Worm (Caenorhabditis elegans) whole organism, L2 larva: Measurements from ENCODE around the gene Y61B8A.6.

Experiments used
- F13H6.1 ChIP-seq: sonication (generic microtip); optimal IDR thresholded peaks from 2 replicates; lab custom pipeline; 2016; ENCODE audit warnings: missing genetic modification characterization, missing compliant biosample characterization
- R02D3.7 ChIP-seq: fragments of 150-350 bp; optimal IDR thresholded peaks from 2 replicates; lab custom pipeline; 2014; ENCODE audit warnings: missing biosample characterization, missing genetic modification characterization
- ZK546.5 ChIP-seq: sonication (generic microtip); optimal IDR thresholded peaks from 2 replicates; lab custom pipeline; 2017; ENCODE audit warnings: missing biosample characterization, missing genetic modification characterization
- alr-1 ChIP-seq: fragments of 150-350 bp; optimal IDR thresholded peaks from 2 replicates; lab custom pipeline; 2014; ENCODE audit warnings: missing biosample characterization, missing genetic modification characterization
- aly-2 ChIP-seq: fragments of 150-350 bp; optimal IDR thresholded peaks from 2 replicates; lab custom pipeline; 2014; ENCODE audit warnings: missing biosample characterization, missing genetic modification characterization
- ama-1 ChIP-seq: fragments of 150-350 bp; optimal IDR thresholded peaks from 2 replicates; lab custom pipeline; 2018; ENCODE audit warnings: inconsistent platforms
- blmp-1 ChIP-seq: sonication (generic microtip); optimal IDR thresholded peaks from 2 replicates; lab custom pipeline; 2017; ENCODE audit warnings: missing genetic modification characterization, mild to moderate bottlenecking, missing compliant biosample characterization, antibody characterized with exemption, moderate library complexity; ENCODE audit not compliant: insufficient read depth
- ceh-16 ChIP-seq: fragments of 150-350 bp; optimal IDR thresholded peaks from 2 replicates; lab custom pipeline; 2014; ENCODE audit warnings: missing biosample characterization, missing genetic modification characterization
- ceh-82 ChIP-seq: fragments of 150-350 bp; optimal IDR thresholded peaks from 2 replicates; lab custom pipeline; 2014; ENCODE audit warnings: missing biosample characterization, missing genetic modification characterization
- crh-2 ChIP-seq: sonication (generic microtip); optimal IDR thresholded peaks from 2 replicates; lab custom pipeline; 2017; ENCODE audit warnings: missing biosample characterization, missing genetic modification characterization
- dmd-4 ChIP-seq: sonication (generic microtip); optimal IDR thresholded peaks from 2 replicates; lab custom pipeline; 2017; ENCODE audit warnings: missing biosample characterization, missing genetic modification characterization
- egl-27 ChIP-seq: sonication (generic microtip); optimal IDR thresholded peaks from 3 replicates; lab custom pipeline; 2017; ENCODE audit warnings: missing biosample characterization, missing genetic modification reagents, missing genetic modification characterization
- elt-3 ChIP-seq: sonication (generic microtip); optimal IDR thresholded peaks from 2 replicates; lab custom pipeline; 2017; ENCODE audit warnings: missing biosample characterization, missing genetic modification characterization
- fos-1 ChIP-seq: fragments of 150-350 bp; optimal IDR thresholded peaks from 2 replicates; lab custom pipeline; 2014; ENCODE audit warnings: missing biosample characterization, missing genetic modification characterization
- gmeb-1 ChIP-seq: fragments of 150-350 bp; optimal IDR thresholded peaks from 2 replicates; lab custom pipeline; 2014; ENCODE audit warnings: missing biosample characterization, missing genetic modification characterization
- lin-11 ChIP-seq: fragments of 150-350 bp; sonication (generic microtip); optimal IDR thresholded peaks from 2 replicates; lab custom pipeline; 2014; ENCODE audit warnings: missing biosample characterization, missing genetic modification characterization, inconsistent platforms, mixed read lengths
- lin-13 ChIP-seq: fragments of 150-350 bp; optimal IDR thresholded peaks from 2 replicates; lab custom pipeline; 2014; ENCODE audit warnings: missing biosample characterization, missing genetic modification reagents, missing genetic modification characterization
- mab-5 ChIP-seq: fragments of 150-350 bp; optimal IDR thresholded peaks from 2 replicates; lab custom pipeline; 2014; ENCODE audit warnings: missing biosample characterization, missing genetic modification characterization
- mbf-1 ChIP-seq: sonication (generic microtip); optimal IDR thresholded peaks from 2 replicates; lab custom pipeline; 2017; ENCODE audit warnings: missing biosample characterization, missing genetic modification characterization
- mdl-1 ChIP-seq, 2 experiments: fragments of 150-350 bp in 1 of 2; sonication (generic microtip) in 1 of 2; optimal IDR thresholded peaks; 2 replicates each; lab custom pipeline; 2017; ENCODE audit warnings: missing biosample characterization in 2 of 2, missing genetic modification characterization in 2 of 2
- nhr-10 ChIP-seq: sonication (generic microtip); optimal IDR thresholded peaks from 2 replicates; lab custom pipeline; 2017; ENCODE audit warnings: missing biosample characterization, missing genetic modification characterization
- nhr-12 ChIP-seq: fragments of 150-350 bp; optimal IDR thresholded peaks from 2 replicates; lab custom pipeline; 2014; ENCODE audit warnings: missing biosample characterization, missing genetic modification characterization
- nhr-21 ChIP-seq: fragments of 150-350 bp; optimal IDR thresholded peaks from 2 replicates; lab custom pipeline; 2014; ENCODE audit warnings: missing biosample characterization, missing genetic modification characterization
- nhr-23 ChIP-seq: fragments of 150-350 bp; optimal IDR thresholded peaks from 2 replicates; lab custom pipeline; 2014; ENCODE audit warnings: missing biosample characterization, missing genetic modification reagents, missing genetic modification characterization
- nhr-237 ChIP-seq: fragments of 150-350 bp; optimal IDR thresholded peaks from 2 replicates; lab custom pipeline; 2014; ENCODE audit warnings: missing biosample characterization, missing genetic modification characterization
- nhr-25 ChIP-seq: fragments of 150-350 bp; sonication (generic microtip); optimal IDR thresholded peaks from 3 replicates; lab custom pipeline; 2014; ENCODE audit warnings: missing biosample characterization, missing genetic modification characterization
- nhr-77 ChIP-seq: fragments of 150-350 bp; optimal IDR thresholded peaks from 2 replicates; lab custom pipeline; 2014; ENCODE audit warnings: missing biosample characterization, missing genetic modification characterization
- sem-4 ChIP-seq: fragments of 150-350 bp; optimal IDR thresholded peaks from 2 replicates; lab custom pipeline; 2014; ENCODE audit warnings: missing biosample characterization, missing genetic modification reagents, missing genetic modification characterization
- sma-3 ChIP-seq: sonication (generic microtip); optimal IDR thresholded peaks from 2 replicates; lab custom pipeline; 2016; ENCODE audit warnings: missing genetic modification reagents, missing genetic modification characterization, missing compliant biosample characterization
- snpc-4 ChIP-seq: fragments of 150-350 bp; optimal IDR thresholded peaks from 2 replicates; lab custom pipeline; 2014; ENCODE audit warnings: missing biosample characterization, missing genetic modification characterization
- unc-39 ChIP-seq: fragments of 150-350 bp; optimal IDR thresholded peaks from 2 replicates; lab custom pipeline; 2014; ENCODE audit warnings: missing biosample characterization, missing genetic modification characterization
- unc-55 ChIP-seq: fragments of 150-350 bp; sonication (generic microtip); optimal IDR thresholded peaks from 3 replicates; lab custom pipeline; 2014; ENCODE audit warnings: missing biosample characterization, missing genetic modification reagents, missing genetic modification characterization
- unc-62 ChIP-seq: fragments of 150-350 bp; optimal IDR thresholded peaks from 2 replicates; lab custom pipeline; 2014; ENCODE audit warnings: missing biosample characterization, missing genetic modification reagents, missing genetic modification characterization
- zag-1 ChIP-seq: fragments of 150-350 bp; optimal IDR thresholded peaks from 2 replicates; lab custom pipeline; 2014; ENCODE audit warnings: missing biosample characterization, missing genetic modification characterization
- ztf-1 ChIP-seq: fragments of 200-800 bp; sonication (Bioruptor generic); conservative IDR thresholded peaks from 2 replicates; pipeline ENCODE4 v1.3.6; 2022; ENCODE audit warnings: missing genetic modification characterization, missing compliant biosample characterization
- ztf-11 ChIP-seq: sonication (generic microtip); optimal IDR thresholded peaks from 2 replicates; lab custom pipeline; 2017; ENCODE audit warnings: missing biosample characterization, missing genetic modification characterization
- ztf-4 ChIP-seq: fragments of 150-350 bp; optimal IDR thresholded peaks from 2 replicates; lab custom pipeline; 2014; ENCODE audit warnings: missing biosample characterization, missing genetic modification characterization

Gene Y61B8A.6

ce11 chrV:17215602-17216001, 36.1 kb upstream of the Y61B8A.6 start:
- TF ChIP-seq ztf-1 (GFP tag; lab: Robert Waterston, UW) (no peak), blmp-1 (no peak), unc-62 (no peak), nhr-23 (no peak), ztf-11 (tag; lab: Kevin White, UChicago) (no peak), ceh-16 (tag; lab: Kevin White, UChicago) (no peak), elt-3 (tag; lab: Kevin White, UChicago) (no peak), unc-39 (no peak), mdl-1 (tag; optimal IDR thresholded peaks at IDR 0.05; lab: Kevin White, UChicago) (no peak)

- no peak for TF ChIP-seq lin-13
- TF ChIP-seq lin-11 = no peak
- TF ChIP-seq ztf-11 (tag; lab: Kevin White, UChicago) = no peak
- TF ChIP-seq mdl-1 (tag; optimal IDR thresholded peaks at IDR 0.05; lab: Kevin White, UChicago) = no peak
These were observed 34.0 kb upstream of the Y61B8A.6 start, which contains the start of gene srbc-62 for ce11 chrV:17217690-17218089. TSS of gene srbc-62 (plus strand) at chrV:17217990.

- TF ChIP-seq sem-4 (no peak), unc-62 (no peak), nhr-237 (no peak), nhr-12 (no peak), F13H6.1 (tag; lab: Kevin White, UChicago) (no peak), unc-39 (no peak), aly-2 (tag; lab: Kevin White, UChicago) (no peak), dmd-4 (tag; lab: Kevin White, UChicago) (no peak), ceh-16 (tag; lab: Kevin White, UChicago) (no peak), sma-3 (GFP tag; lab: Kevin White, UChicago) (no peak), alr-1 (tag; lab: Kevin White, UChicago) (no peak), nhr-77 (tag; lab: Kevin White, UChicago) (no peak), elt-3 (tag; lab: Kevin White, UChicago) (no peak), lin-11 (no peak), gmeb-1 (tag; lab: Kevin White, UChicago) (no peak)
These were observed 31.4 kb upstream of the Y61B8A.6 start, which contains the start of gene srh-109 for ce11 chrV:17220345-17220744. TSS of gene srh-109 (minus strand) at chrV:17220445.

- no peak for TF ChIP-seq ama-1 (lab: Kevin White, UChicago)
- no peak for TF ChIP-seq aly-2 (tag; lab: Kevin White, UChicago)
- no peak for TF ChIP-seq unc-55 (GFP tag; lab: Kevin White, UChicago)
- no peak for TF ChIP-seq mdl-1 (tag; optimal IDR thresholded peaks at IDR 0.05; lab: Kevin White, UChicago)
- no peak for TF ChIP-seq egl-27 (tag; lab: Kevin White, UChicago)
- no peak for TF ChIP-seq lin-13
- TF ChIP-seq mab-5 = no peak
- TF ChIP-seq ztf-4 (tag; lab: Kevin White, UChicago) = no peak
- no peak for TF ChIP-seq ztf-11 (tag; lab: Kevin White, UChicago)
- no peak for TF ChIP-seq zag-1 (tag; lab: Kevin White, UChicago)
- no peak for TF ChIP-seq nhr-237
- no peak for TF ChIP-seq nhr-12
- TF ChIP-seq nhr-25 (tag; lab: Kevin White, UChicago) = no peak
- TF ChIP-seq crh-2 (tag; lab: Kevin White, UChicago) = no peak
- no peak for TF ChIP-seq gmeb-1 (tag; lab: Kevin White, UChicago)
- no peak for TF ChIP-seq nhr-23
- TF ChIP-seq R02D3.7 (tag; lab: Kevin White, UChicago) = no peak
These were observed 28.4 kb upstream of the Y61B8A.6 start, which contains the start of gene srh-252 for ce11 chrV:17223305-17223704. TSS of gene srh-252 (minus strand) at chrV:17223405.

ce11 chrV:17225389-17225788, 26.3 kb upstream of the Y61B8A.6 start, which contains the start of gene scl-25:
TSS of gene scl-25 (plus strand) at chrV:17225689.
- TF ChIP-seq sma-3 (GFP tag; lab: Kevin White, UChicago) = no peak
- TF ChIP-seq unc-55 (GFP tag; lab: Kevin White, UChicago) = no peak
- no peak for TF ChIP-seq R02D3.7 (tag; lab: Kevin White, UChicago)
- no peak for TF ChIP-seq mbf-1 (tag; lab: Kevin White, UChicago)
- TF ChIP-seq nhr-25 (tag; lab: Kevin White, UChicago) = no peak
- no peak for TF ChIP-seq F13H6.1 (tag; lab: Kevin White, UChicago)
- TF ChIP-seq dmd-4 (tag; lab: Kevin White, UChicago) = no peak
- no peak for TF ChIP-seq ZK546.5 (tag; lab: Kevin White, UChicago)
- no peak for TF ChIP-seq ceh-82 (tag; lab: Kevin White, UChicago)
- TF ChIP-seq crh-2 (tag; lab: Kevin White, UChicago) = no peak
- TF ChIP-seq ztf-11 (tag; lab: Kevin White, UChicago) = no peak
- TF ChIP-seq snpc-4 (tag; lab: Kevin White, UChicago) = no peak
- no peak for TF ChIP-seq ztf-4 (tag; lab: Kevin White, UChicago)
- TF ChIP-seq fos-1 = no peak
- TF ChIP-seq sem-4 = no peak
- no peak for TF ChIP-seq nhr-10 (tag; lab: Kevin White, UChicago)
- no peak for TF ChIP-seq elt-3 (tag; lab: Kevin White, UChicago)
- no peak for TF ChIP-seq nhr-21
